Worm (Caenorhabditis elegans) whole organism, midembryonic: ENCODE results near the gene str-52.

Source experiments
- T22C8.4 ChIP-seq: fragments of 200-800 bp; sonication (Bioruptor generic); IDR thresholded peaks from 2 replicates; pipeline ENCODE4 v1.3.6; 2022; ENCODE audit warnings: missing genetic modification characterization, missing compliant biosample characterization
- cog-1 ChIP-seq: sonication (generic microtip); optimal IDR thresholded peaks from 2 replicates; lab custom pipeline; 2016; ENCODE audit warnings: missing genetic modification characterization, missing compliant biosample characterization
- flt-1 ChIP-seq: fragments of 200-800 bp; sonication (Bioruptor generic); IDR thresholded peaks from 2 replicates; pipeline ENCODE4 v1.3.6; 2022; ENCODE audit warnings: missing genetic modification characterization, missing compliant biosample characterization
- klf-2 ChIP-seq: fragments of 200-800 bp; sonication (Bioruptor generic); conservative IDR thresholded peaks from 2 replicates; pipeline ENCODE4 v1.3.6; 2022; ENCODE audit warnings: missing genetic modification reagents, missing genetic modification characterization, missing compliant biosample characterization
- med-1 ChIP-seq: sonication (generic microtip); optimal IDR thresholded peaks from 2 replicates; lab custom pipeline; 2017; ENCODE audit warnings: missing genetic modification characterization, mild to moderate bottlenecking, missing compliant biosample characterization, antibody characterized with exemption, missing genetic modification reagents; ENCODE audit not compliant: insufficient read depth
- ref-1 ChIP-seq: fragments of 200-800 bp; sonication (Bioruptor generic); conservative IDR thresholded peaks from 2 replicates; pipeline ENCODE4 v1.3.6; 2022; ENCODE audit warnings: missing genetic modification reagents, missing genetic modification characterization, missing compliant biosample characterization
- tab-1 ChIP-seq: fragments of 200-800 bp; sonication (Bioruptor generic); IDR thresholded peaks from 2 replicates; pipeline ENCODE4 v1.3.6; 2022; ENCODE audit warnings: missing genetic modification characterization, missing compliant biosample characterization
- ztf-23 ChIP-seq: fragments of 200-800 bp; sonication (Bioruptor generic); IDR thresholded peaks from 2 replicates; pipeline ENCODE4 v1.3.6; 2022; ENCODE audit warnings: missing genetic modification reagents, missing genetic modification characterization, missing compliant biosample characterization
- ztf-29 ChIP-seq: fragments of 200-800 bp; sonication (Bioruptor generic); IDR thresholded peaks from 2 replicates; pipeline ENCODE4 v1.3.6; 2022; ENCODE audit warnings: missing genetic modification reagents, missing genetic modification characterization, missing compliant biosample characterization

str-52 gene

DNA sequence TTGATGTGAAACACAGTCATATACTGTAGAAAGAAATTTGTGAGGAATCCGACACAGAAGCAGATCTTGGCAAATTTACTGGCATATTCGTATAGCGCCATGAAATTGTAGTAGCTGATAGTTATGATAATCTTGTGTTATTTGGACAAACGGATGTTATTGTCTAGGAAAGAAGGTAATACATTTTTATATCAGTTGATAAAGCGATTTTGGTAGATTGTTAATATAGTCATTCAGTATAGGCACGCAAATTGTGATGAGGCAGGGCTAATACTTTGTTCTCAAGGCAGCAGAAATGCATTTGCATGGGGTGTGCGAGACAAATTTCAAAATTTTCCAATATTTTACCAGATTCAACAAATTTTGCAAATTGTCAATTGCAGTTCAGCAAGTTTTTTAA is at the start of gene str-52:
Gene str-52 (minus strand): TSS at position 101 of the 400 bp plus-strand sequence.
- TF ChIP-seq med-1 (no peak), ztf-23 (no peak), flt-1 (GFP tag; lab: Robert Waterston, UW) (no peak), tab-1 (GFP tag; lab: Robert Waterston, UW) (no peak), cog-1 (tag; lab: Kevin White, UChicago) (no peak), ztf-29 (no peak), klf-2 (GFP tag; lab: Robert Waterston, UW) (no peak), ref-1 (GFP tag; lab: Robert Waterston, UW) (no peak), T22C8.4 (GFP tag; lab: Robert Waterston, UW) (no peak)

- TF ChIP-seq T22C8.4 (GFP tag; lab: Robert Waterston, UW), result no peak
- no peak for TF ChIP-seq ztf-29
- no peak for TF ChIP-seq ztf-23
- TF ChIP-seq klf-2 (GFP tag; lab: Robert Waterston, UW), result no peak
- TF ChIP-seq tab-1 (GFP tag; lab: Robert Waterston, UW), result no peak
- no peak for TF ChIP-seq flt-1 (GFP tag; lab: Robert Waterston, UW)
- TF ChIP-seq ref-1 (GFP tag; lab: Robert Waterston, UW), result no peak
- TF ChIP-seq cog-1 (tag; lab: Kevin White, UChicago), result no peak
- no peak for TF ChIP-seq med-1
Observed at ce11 chrV:2192117-2192516, 46.2 kb upstream of the str-52 start, which contains the start of gene nhr-13. Gene nhr-13, plus strand, starts transcription at chrV:2192485.

DNA sequence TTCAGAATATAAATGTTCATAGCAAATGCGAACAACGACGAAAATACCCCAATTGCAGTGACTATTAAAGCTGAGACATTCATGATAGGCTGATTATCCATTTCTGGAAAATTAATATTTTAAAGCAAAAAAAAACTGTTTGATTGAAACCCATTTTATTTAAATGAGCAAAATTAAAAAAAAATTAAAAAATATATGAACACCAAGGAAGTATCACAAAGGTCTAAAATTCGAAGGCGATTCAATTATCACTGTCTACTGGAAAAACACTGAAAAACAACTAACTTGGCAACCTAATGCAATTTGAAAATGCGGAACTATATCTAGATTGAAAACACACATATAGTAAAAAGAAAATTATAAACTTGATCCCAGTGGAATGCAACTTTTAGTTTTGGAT is 45.2 kb upstream of the str-52 start, which contains the start of gene srbc-42:
Gene srbc-42 (minus strand): TSS at position 101 of the 400 bp plus-strand sequence.
- TF ChIP-seq ztf-23, result no peak
- no peak for TF ChIP-seq T22C8.4 (GFP tag; lab: Robert Waterston, UW)
- no peak for TF ChIP-seq tab-1 (GFP tag; lab: Robert Waterston, UW)
- no peak for TF ChIP-seq med-1
- TF ChIP-seq flt-1 (GFP tag; lab: Robert Waterston, UW), result no peak
- no peak for TF ChIP-seq klf-2 (GFP tag; lab: Robert Waterston, UW)
- no peak for TF ChIP-seq cog-1 (tag; lab: Kevin White, UChicago)
- no peak for TF ChIP-seq ztf-29
- no peak for TF ChIP-seq ref-1 (GFP tag; lab: Robert Waterston, UW)

- TF ChIP-seq ztf-23 (no peak), med-1 (no peak), tab-1 (GFP tag; lab: Robert Waterston, UW) (no peak), ztf-29 (no peak)
Observed at ce11 chrV:2190383-2190782, 44.4 kb upstream of the str-52 start.

- TF ChIP-seq cog-1 (tag; lab: Kevin White, UChicago) (no peak), ztf-23 (no peak), flt-1 (GFP tag; lab: Robert Waterston, UW) (no peak), T22C8.4 (GFP tag; lab: Robert Waterston, UW) (no peak), med-1 (no peak), tab-1 (GFP tag; lab: Robert Waterston, UW) (no peak), klf-2 (GFP tag; lab: Robert Waterston, UW) (no peak), ref-1 (GFP tag; lab: Robert Waterston, UW) (no peak), ztf-29 (no peak)
Observed at ce11 chrV:2187864-2188345, 42.0 kb upstream of the str-52 start, which contains the start of gene Y5H2B.3. Gene Y5H2B.3, plus strand, starts transcription at chrV:2188295.

ce11 chrV:2185486-2185885 is 39.5 kb upstream of the str-52 start:
- no peak for TF ChIP-seq klf-2 (GFP tag; lab: Robert Waterston, UW)
- peak; percentile 98 for TF ChIP-seq ztf-23
- TF ChIP-seq T22C8.4 (GFP tag; lab: Robert Waterston, UW), result no peak

DNA sequence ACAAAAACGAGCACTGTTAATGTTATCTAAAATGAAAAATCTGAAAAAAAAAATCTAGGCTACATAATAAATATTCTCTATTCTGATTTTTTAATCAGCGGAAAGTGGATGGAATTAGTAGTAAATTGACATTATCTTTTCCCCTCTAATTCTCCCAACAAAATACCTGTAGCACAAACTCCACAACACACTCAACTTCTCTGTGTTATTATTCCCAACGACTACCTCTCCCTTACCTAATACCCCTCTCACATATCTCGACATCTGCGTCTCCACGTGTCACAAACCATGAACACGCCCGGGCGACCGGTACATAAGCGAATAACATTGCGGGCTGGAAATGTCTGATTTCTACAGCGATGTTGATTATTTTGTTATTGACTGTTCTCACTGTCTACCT is 37.2 kb upstream of the str-52 start, which contains the start of gene cyp-33C2:
Gene cyp-33C2 (plus strand): TSS at position 327 of the 400 bp plus-strand sequence.
- TF ChIP-seq ztf-23 (no peak), tab-1 (GFP tag; lab: Robert Waterston, UW) (no peak), med-1 (no peak), ztf-29 (no peak), T22C8.4 (GFP tag; lab: Robert Waterston, UW) (no peak), cog-1 (tag; lab: Kevin White, UChicago) (no peak), flt-1 (GFP tag; lab: Robert Waterston, UW) (no peak), klf-2 (GFP tag; lab: Robert Waterston, UW) (no peak), ref-1 (GFP tag; lab: Robert Waterston, UW) (no peak)

DNA sequence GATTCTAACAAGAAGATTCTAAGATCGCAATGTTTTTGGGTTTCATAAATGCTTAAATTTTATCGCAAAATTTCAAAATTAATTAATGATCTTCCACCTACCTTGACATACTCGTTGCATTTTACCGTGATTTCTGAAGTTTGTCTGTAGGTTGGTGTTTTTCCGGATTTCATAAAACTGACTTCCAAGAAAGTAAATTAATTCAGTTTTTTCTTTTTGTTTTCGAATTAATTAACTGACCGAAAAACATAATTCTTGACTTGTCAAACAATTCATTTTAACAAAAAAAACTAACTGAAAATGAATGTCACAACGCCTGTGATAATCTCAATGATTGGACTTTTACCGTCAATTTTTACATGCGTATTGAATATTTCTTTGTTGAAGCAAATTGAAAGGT is 35.8 kb upstream of the str-52 start, which contains the start of gene srbc-16:
Gene srbc-16 (plus strand): TSS at position 301 of the 400 bp plus-strand sequence.
- TF ChIP-seq ztf-23 (no peak), ztf-29 (no peak), cog-1 (tag; lab: Kevin White, UChicago) (no peak), ref-1 (GFP tag; lab: Robert Waterston, UW) (no peak), klf-2 (GFP tag; lab: Robert Waterston, UW) (no peak), med-1 (no peak), tab-1 (GFP tag; lab: Robert Waterston, UW) (no peak), T22C8.4 (GFP tag; lab: Robert Waterston, UW) (no peak), flt-1 (GFP tag; lab: Robert Waterston, UW) (no peak)

ce11 chrV:2179214-2179613 is 33.3 kb upstream of the str-52 start, which contains the start of gene cyp-33C1:
Gene cyp-33C1, plus strand, starts transcription at chrV:2179514.
- TF ChIP-seq flt-1 (GFP tag; lab: Robert Waterston, UW) (no peak), ref-1 (GFP tag; lab: Robert Waterston, UW) (no peak), klf-2 (GFP tag; lab: Robert Waterston, UW) (no peak), T22C8.4 (GFP tag; lab: Robert Waterston, UW) (no peak), ztf-23 (no peak), cog-1 (tag; lab: Kevin White, UChicago) (no peak), tab-1 (GFP tag; lab: Robert Waterston, UW) (no peak), med-1 (no peak), ztf-29 (no peak)

DNA sequence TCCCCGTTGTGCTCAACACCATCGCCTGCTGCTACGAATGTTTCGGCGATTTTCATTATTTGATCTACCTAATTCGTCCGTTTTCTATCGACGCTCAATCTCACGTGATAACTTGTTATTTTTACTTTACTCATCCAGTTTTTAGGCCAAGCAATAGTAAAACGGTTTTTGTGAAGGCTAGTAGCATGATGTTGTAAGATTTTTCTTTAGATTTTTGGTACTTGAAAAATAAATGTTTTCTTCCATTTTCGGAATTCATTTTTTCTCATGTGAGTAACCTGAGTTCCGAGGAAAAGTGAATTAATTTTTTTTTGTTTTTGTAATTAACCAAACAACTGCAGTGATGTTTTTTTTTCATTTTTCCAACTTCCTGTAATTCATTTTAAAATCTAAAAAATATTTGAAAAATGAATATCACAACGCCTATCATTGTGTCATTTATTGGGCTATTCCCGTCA is 31.4 kb upstream of the str-52 start, which contains the start of gene srbc-17:
Gene srbc-17 (plus strand): TSS at position 408 of the 458 bp plus-strand sequence.
- TF ChIP-seq med-1 (no peak), cog-1 (tag; lab: Kevin White, UChicago) (no peak), ztf-29 (no peak), ztf-23 (no peak), T22C8.4 (GFP tag; lab: Robert Waterston, UW) (no peak), flt-1 (GFP tag; lab: Robert Waterston, UW) (no peak), klf-2 (GFP tag; lab: Robert Waterston, UW) (no peak), ref-1 (GFP tag; lab: Robert Waterston, UW) (no peak), tab-1 (GFP tag; lab: Robert Waterston, UW) (no peak)
